Worm (Caenorhabditis elegans): Measurements from ENCODE around the gene C36C9.4.
A peak's percentile ranks its signal among the peaks of the same experiment; 100 is the strongest.
"Not testable (repeated sequence)": the region's sequence is repeated elsewhere in the genome, so short reads cannot be mapped to it uniquely, and the experiment has no call there.

Gene C36C9.4

DNA sequence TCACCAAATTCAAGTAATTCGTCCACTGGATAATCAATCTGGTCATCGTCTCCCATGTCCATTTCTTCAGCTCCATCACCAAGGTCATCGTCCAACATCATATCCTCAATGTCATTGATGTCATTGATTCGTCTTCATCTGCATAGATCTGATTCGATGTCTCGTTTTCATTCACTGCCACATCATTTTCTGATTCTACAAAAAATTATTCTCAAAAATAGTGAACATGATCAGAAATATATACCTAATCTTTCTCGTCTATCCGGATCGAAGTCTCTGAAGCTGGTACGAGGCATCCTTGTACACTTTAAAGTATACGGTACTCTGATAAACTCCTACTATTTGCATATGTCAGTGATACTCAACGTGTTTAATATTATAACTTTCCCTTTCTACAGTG lies at the start of gene C36C9.4:
C36C9.4 (minus strand) TSS at position 101 of the 400 bp plus-strand sequence.
- TF ChIP-seq ahr-1, npax-4, eyg-1 (tag; optimal IDR thresholded peaks at IDR 0.05): not testable (repeated sequence)

DNA sequence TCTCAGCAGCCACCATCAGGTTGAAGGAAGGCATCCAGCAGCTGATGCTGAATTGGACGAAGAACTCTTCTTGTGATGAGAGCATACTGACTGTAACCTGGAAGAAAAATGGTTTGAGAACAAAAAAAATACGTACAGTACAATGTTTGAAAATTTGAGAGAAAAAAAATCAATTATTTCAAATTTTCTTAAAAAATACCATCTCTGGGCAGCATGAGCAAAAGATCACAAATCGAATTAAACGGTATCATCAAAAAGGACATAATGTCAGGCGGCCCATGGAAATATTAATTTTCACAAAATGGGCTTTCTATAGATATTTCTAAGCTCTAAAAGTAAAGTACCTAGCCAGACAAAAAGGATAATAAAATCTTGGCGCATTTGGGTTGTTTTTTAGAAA lies 49.3 kb upstream of the C36C9.4 start, which contains the start of gene Y75D11A.3:
Y75D11A.3 (minus strand) TSS at position 101 of the 400 bp plus-strand sequence.
- not testable (repeated sequence) for TF ChIP-seq madf-2 (tag; optimal IDR thresholded peaks at IDR 0.05); ceh-45 (GFP tag; IDR thresholded peaks at IDR 0.05); ceh-14 (tag; optimal IDR thresholded peaks at IDR 0.05)

DNA sequence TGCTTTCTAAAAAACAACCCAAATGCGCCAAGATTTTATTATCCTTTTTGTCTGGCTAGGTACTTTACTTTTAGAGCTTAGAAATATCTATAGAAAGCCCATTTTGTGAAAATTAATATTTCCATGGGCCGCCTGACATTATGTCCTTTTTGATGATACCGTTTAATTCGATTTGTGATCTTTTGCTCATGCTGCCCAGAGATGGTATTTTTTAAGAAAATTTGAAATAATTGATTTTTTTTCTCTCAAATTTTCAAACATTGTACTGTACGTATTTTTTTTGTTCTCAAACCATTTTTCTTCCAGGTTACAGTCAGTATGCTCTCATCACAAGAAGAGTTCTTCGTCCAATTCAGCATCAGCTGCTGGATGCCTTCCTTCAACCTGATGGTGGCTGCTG lies 45.8 kb upstream of the C36C9.4 start, which contains the start of gene Y75D11A.2:
Y75D11A.2 (plus strand) TSS at position 301 of the 400 bp plus-strand sequence.
- not testable (repeated sequence) for TF ChIP-seq npax-4 (tag; optimal IDR thresholded peaks at IDR 0.05); ceh-14 (tag; optimal IDR thresholded peaks at IDR 0.05); K09A11.1 (tag; optimal IDR thresholded peaks at IDR 0.05; ENCODE audit: insufficient read depth)

DNA sequence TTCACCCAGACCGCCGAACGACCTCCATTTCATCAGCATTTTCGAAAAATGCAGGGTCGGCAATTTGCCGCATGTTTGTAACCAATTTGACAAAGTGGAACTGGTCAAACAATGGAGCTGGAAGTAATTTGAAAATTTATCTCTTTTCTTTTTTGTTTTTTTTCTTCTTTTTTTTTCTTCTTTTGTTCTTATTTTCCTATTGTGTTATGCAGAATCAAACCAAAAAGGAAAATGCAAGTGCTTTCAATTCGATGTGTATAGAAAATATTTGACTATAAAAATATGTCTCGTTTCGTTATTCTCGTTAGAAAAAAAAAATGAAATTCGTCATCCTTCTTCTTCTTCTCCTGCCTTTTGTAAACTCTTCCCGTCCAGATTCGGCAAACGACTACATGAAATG lies 40.8 kb upstream of the C36C9.4 start, which contains the start of gene F07G6.10:
F07G6.10 (plus strand) TSS at position 301 of the 400 bp plus-strand sequence.
- TF ChIP-seq ets-4 (tag; optimal IDR thresholded peaks at IDR 0.05) (no peak), fkh-10 (GFP tag; optimal IDR thresholded peaks at IDR 0.05) (no peak), sdc-2 (tag; optimal IDR thresholded peaks at IDR 0.05) (no peak)

DNA sequence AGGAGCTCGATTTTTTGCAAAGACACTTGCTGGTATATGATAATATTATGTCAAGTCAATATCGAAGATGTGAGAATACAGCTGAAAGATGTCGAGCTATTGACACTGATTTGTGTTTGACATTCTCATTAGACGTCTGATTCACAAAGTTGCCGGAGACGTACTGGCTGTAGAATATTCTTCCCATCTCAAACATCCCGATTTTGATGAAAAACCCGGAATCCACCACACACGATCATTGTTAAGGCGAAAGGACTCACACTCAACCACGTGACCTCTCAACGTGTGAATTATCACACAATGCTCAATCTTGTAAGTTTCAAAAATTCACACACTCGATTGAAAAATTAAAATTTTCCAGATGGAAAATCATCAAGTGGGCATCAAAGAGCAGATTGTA lies 39.2 kb upstream of the C36C9.4 start, which contains the start of gene F07G6.12:
F07G6.12 (plus strand) TSS at position 301 of the 400 bp plus-strand sequence.
- TF ChIP-seq dve-1 (tag; optimal IDR thresholded peaks at IDR 0.05), result no peak
- TF ChIP-seq lin-11 (tag; optimal IDR thresholded peaks at IDR 0.05), result no peak
- no peak for TF ChIP-seq npax-4 (tag; optimal IDR thresholded peaks at IDR 0.05)
- TF ChIP-seq hlh-30 (tag; optimal IDR thresholded peaks at IDR 0.05; ENCODE audit: insufficient read depth), result peak; percentile 17
- TF ChIP-seq ref-2 (tag; optimal IDR thresholded peaks at IDR 0.05), result no peak

DNA sequence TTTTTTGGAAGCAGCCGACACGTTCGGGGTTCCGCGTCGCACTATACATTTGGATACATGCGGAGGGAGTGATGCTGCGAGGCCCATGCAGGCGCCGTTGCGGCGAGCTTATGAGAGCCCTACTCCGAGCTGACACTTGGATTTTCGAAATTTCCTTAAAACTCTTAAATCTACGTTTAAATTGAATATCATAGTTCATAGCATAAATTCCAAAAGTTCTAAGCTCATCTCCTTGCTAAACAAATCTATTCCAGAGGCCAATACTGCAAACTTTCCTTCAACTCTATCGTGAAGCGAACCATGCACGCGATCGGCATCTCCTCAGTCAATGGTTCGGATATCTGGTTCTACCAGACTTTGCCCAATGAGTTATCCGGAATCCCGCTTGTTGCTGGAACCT lies 32.8 kb upstream of the C36C9.4 start, which contains the start of gene dgn-3:
dgn-3 (plus strand) TSS at position 301 of the 400 bp plus-strand sequence.
- TF ChIP-seq ceh-19 (GFP tag; optimal IDR thresholded peaks at IDR 0.05) (no peak), hlh-6 (tag; optimal IDR thresholded peaks at IDR 0.05) (no peak)

DNA sequence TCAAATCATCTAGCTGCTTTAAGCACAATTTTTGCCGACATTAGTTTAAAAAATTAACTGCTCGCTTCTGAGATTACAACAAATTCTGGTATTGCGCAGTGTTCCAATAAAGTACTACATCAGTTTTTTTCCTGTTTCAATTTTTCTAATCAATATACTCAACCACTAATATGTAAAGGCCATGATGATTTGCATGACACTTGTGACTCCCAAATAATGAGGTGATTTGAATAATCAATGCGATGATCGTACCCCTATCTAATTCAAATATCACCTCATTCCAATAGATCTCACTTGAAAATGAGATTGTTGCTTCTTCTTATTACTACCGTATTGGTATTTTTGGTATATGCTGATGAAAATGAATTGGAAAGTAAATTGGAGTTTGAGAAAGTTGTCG lies 30.3 kb upstream of the C36C9.4 start, which contains the start of gene F07G6.2:
F07G6.2 (plus strand) TSS at position 301 of the 400 bp plus-strand sequence.
- no peak for TF ChIP-seq ceh-30 (tag; optimal IDR thresholded peaks at IDR 0.05)
- TF ChIP-seq unc-55 (GFP tag; optimal IDR thresholded peaks at IDR 0.05), result no peak
- TF ChIP-seq ama-1 (optimal IDR thresholded peaks at IDR 0.05), result no peak
- no peak for TF ChIP-seq nfya-1 (tag; optimal IDR thresholded peaks at IDR 0.05)
- no peak for TF ChIP-seq madf-2 (tag; optimal IDR thresholded peaks at IDR 0.05)
- no peak for TF ChIP-seq unc-42 (tag; optimal IDR thresholded peaks at IDR 0.05)
- no peak for TF ChIP-seq ceh-14 (tag; optimal IDR thresholded peaks at IDR 0.05)
- no peak for TF ChIP-seq tbx-7 (tag; optimal IDR thresholded peaks at IDR 0.05)
- no peak for TF ChIP-seq K09A11.1 (tag; optimal IDR thresholded peaks at IDR 0.05; ENCODE audit: insufficient read depth)

DNA sequence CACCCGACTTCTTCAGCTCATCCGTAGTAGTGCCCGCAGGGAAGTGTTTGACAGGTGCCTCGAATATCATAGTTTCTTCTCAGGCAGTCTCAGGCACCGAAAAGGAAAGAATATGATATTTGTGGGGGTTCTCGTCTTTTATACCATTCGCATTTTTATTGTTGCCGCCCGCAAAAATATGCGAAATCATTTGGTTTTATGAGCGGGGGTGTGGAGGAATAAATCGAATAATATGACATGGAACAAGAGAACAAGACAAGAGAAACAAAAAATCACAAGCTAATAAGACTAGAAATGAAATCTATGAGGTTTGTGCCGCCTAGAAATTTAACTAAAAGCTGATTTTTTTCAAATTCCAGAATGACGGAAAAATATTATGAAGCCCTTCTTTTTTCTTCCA lies 23.6 kb upstream of the C36C9.4 start, which contains the start of gene F07G6.8:
F07G6.8 (minus strand) TSS at position 101 of the 400 bp plus-strand sequence.
- no peak for TF ChIP-seq dve-1 (tag; optimal IDR thresholded peaks at IDR 0.05)
- no peak for TF ChIP-seq pha-4 (tag; optimal IDR thresholded peaks at IDR 0.05)
- TF ChIP-seq madf-2 (tag; optimal IDR thresholded peaks at IDR 0.05), result no peak
- no peak for TF ChIP-seq F13H6.1 (tag; optimal IDR thresholded peaks at IDR 0.05)
- TF ChIP-seq ttx-3 (tag; optimal IDR thresholded peaks at IDR 0.05), result no peak
- TF ChIP-seq hlh-8 (tag; optimal IDR thresholded peaks at IDR 0.05), result no peak
